Worm (Caenorhabditis elegans) whole organism, mixed stage, embryonic: ENCODE results near the gene F01F1.3.

Experiments
- elt-1 ChIP-seq: sonication (generic microtip); optimal IDR thresholded peaks from 2 replicates; lab custom pipeline; 2017; ENCODE audit warnings: missing genetic modification characterization, mild to moderate bottlenecking, missing compliant biosample characterization, antibody characterized with exemption, moderate library complexity, borderline replicate concordance; ENCODE audit not compliant: insufficient read depth
- lsy-2 ChIP-seq: fragments of 150-350 bp; optimal IDR thresholded peaks from 2 replicates; lab custom pipeline; 2014; ENCODE audit warnings: missing biosample characterization, missing genetic modification characterization
- nhr-12 ChIP-seq: fragments of 150-350 bp; optimal IDR thresholded peaks from 2 replicates; lab custom pipeline; 2014; ENCODE audit warnings: missing biosample characterization, missing genetic modification characterization
- nhr-76 ChIP-seq: sonication (generic microtip); optimal IDR thresholded peaks from 2 replicates; lab custom pipeline; 2017; ENCODE audit warnings: missing biosample characterization, missing genetic modification characterization
- sem-2 ChIP-seq: fragments of 200-800 bp; sonication (Bioruptor generic); optimal IDR thresholded peaks from 2 replicates; lab custom pipeline; 2018; ENCODE audit warnings: mild to moderate bottlenecking, missing genetic modification characterization, missing compliant biosample characterization
- unc-120 ChIP-seq: sonication (generic microtip); optimal IDR thresholded peaks from 2 replicates; lab custom pipeline; 2017; ENCODE audit warnings: missing genetic modification characterization, missing compliant biosample characterization; ENCODE audit not compliant: poor library complexity, severe bottlenecking
- unc-39 ChIP-seq: fragments of 150-350 bp; optimal IDR thresholded peaks from 2 replicates; lab custom pipeline; 2014; ENCODE audit warnings: missing biosample characterization, missing genetic modification characterization

- TF ChIP-seq nhr-76 (tag; lab: Kevin White, UChicago) (no peak), lsy-2 (tag; lab: Kevin White, UChicago) (no peak), sem-2 (GFP tag; lab: Kevin White, UChicago) (no peak), unc-39 (tag; lab: Kevin White, UChicago) (no peak), unc-120 (tag; lab: Kevin White, UChicago) (no peak), elt-1 (tag; lab: Kevin White, UChicago) (no peak), nhr-12 (tag; lab: Kevin White, UChicago) (no peak)
These were observed 24.2 kb downstream of the F01F1.3 start, which contains the start of gene pxl-1 for ce11 chrIII:5895913-5896312.
